Fruit fly (Drosophila melanogaster) whole organism, embryonic: Measurements from ENCODE around the gene CG32554.

Source experiments
- CG10654 ChIP-seq: fragments of 200-800 bp; sonication (Bioruptor generic); optimal IDR thresholded peaks from 2 replicates; lab custom pipeline; 2016; ENCODE audit warnings: missing biosample characterization, missing genetic modification characterization
- CG12744 ChIP-seq: fragments of 200-800 bp; sonication (Bioruptor generic); optimal IDR thresholded peaks from 2 replicates; lab custom pipeline; 2016; ENCODE audit warnings: missing biosample characterization, missing genetic modification characterization
- CG13424 ChIP-seq: fragments of 200-800 bp; sonication (Bioruptor generic); optimal IDR thresholded peaks from 2 replicates; lab custom pipeline; 2019; ENCODE audit warnings: missing biosample characterization, mild to moderate bottlenecking, missing genetic modification characterization, moderate library complexity
- CG14710 ChIP-seq: fragments of 200-800 bp; sonication (Bioruptor generic); optimal IDR thresholded peaks from 3 replicates; lab custom pipeline; 2019; ENCODE audit warnings: missing biosample characterization, mild to moderate bottlenecking, missing genetic modification characterization, moderate library complexity
- CG16779 ChIP-seq: fragments of 200-800 bp; sonication (Bioruptor generic); IDR thresholded peaks from 2 replicates; pipeline ENCODE4 v1.3.6; 2022; ENCODE audit warnings: missing biosample characterization, missing genetic modification characterization
- CG17829 ChIP-seq: fragments of 200-800 bp; optimal IDR thresholded peaks from 2 replicates; lab custom pipeline; 2019; ENCODE audit warnings: missing biosample characterization, mild to moderate bottlenecking, missing genetic modification characterization, moderate library complexity
- CG1832 ChIP-seq: fragments of 200-800 bp; sonication (Bioruptor generic); optimal IDR thresholded peaks from 2 replicates; lab custom pipeline; 2017; ENCODE audit warnings: missing biosample characterization, mild to moderate bottlenecking, missing genetic modification characterization, inconsistent platforms
- CG2120 ChIP-seq: fragments of 200-800 bp; sonication (Bioruptor generic); optimal IDR thresholded peaks from 3 replicates; lab custom pipeline; 2016; ENCODE audit warnings: missing biosample characterization, missing genetic modification characterization
- CG2875 ChIP-seq: fragments of 200-800 bp; sonication (Bioruptor generic); optimal IDR thresholded peaks from 2 replicates; lab custom pipeline; 2017; ENCODE audit warnings: missing biosample characterization, mild to moderate bottlenecking, missing genetic modification characterization, missing genetic modification reagents
- CG3281 ChIP-seq: fragments of 200-800 bp; sonication (Bioruptor generic); optimal IDR thresholded peaks from 3 replicates; lab custom pipeline; 2017; ENCODE audit warnings: missing biosample characterization, mild to moderate bottlenecking, missing genetic modification characterization
- CG3995 ChIP-seq: fragments of 200-800 bp; sonication (Bioruptor generic); optimal IDR thresholded peaks from 3 replicates; lab custom pipeline; 2016; ENCODE audit warnings: missing biosample characterization, missing genetic modification characterization
- CG4424 ChIP-seq: fragments of 200-800 bp; sonication (Bioruptor generic); optimal IDR thresholded peaks from 3 replicates; lab custom pipeline; 2016; ENCODE audit warnings: missing biosample characterization, missing genetic modification characterization
- CG5180 ChIP-seq: fragments of 200-800 bp; sonication (Bioruptor generic); optimal IDR thresholded peaks from 3 replicates; lab custom pipeline; 2017; ENCODE audit warnings: missing biosample characterization, missing genetic modification characterization, mild to moderate bottlenecking, moderate library complexity, missing genetic modification reagents
- CG6272 ChIP-seq: fragments of 200-800 bp; sonication (Bioruptor generic); IDR thresholded peaks from 2 replicates; pipeline ENCODE4 v1.3.6; 2022; ENCODE audit warnings: missing biosample characterization, missing genetic modification characterization
- CG7745 ChIP-seq: fragments of 200-800 bp; sonication (Bioruptor generic); optimal IDR thresholded peaks from 2 replicates; lab custom pipeline; 2018; ENCODE audit warnings: missing biosample characterization, mild to moderate bottlenecking, missing genetic modification characterization, moderate library complexity
- CG7839 ChIP-seq: fragments of 200-800 bp; sonication (Bioruptor generic); optimal IDR thresholded peaks from 3 replicates; lab custom pipeline; 2018; ENCODE audit warnings: missing biosample characterization, mild to moderate bottlenecking, missing genetic modification characterization, moderate library complexity
- CG8388 ChIP-seq: fragments of 200-800 bp; sonication (Bioruptor generic); optimal IDR thresholded peaks from 2 replicates; lab custom pipeline; 2019; ENCODE audit warnings: missing biosample characterization, mild to moderate bottlenecking, missing genetic modification characterization, moderate library complexity
- CG9215 ChIP-seq: fragments of 200-800 bp; sonication (Bioruptor generic); IDR thresholded peaks from 2 replicates; pipeline ENCODE4 v1.3.6; 2022; ENCODE audit warnings: missing biosample characterization, missing genetic modification characterization
- Chrac-16 ChIP-seq: fragments of 200-800 bp; sonication (Bioruptor generic); optimal IDR thresholded peaks from 3 replicates; lab custom pipeline; 2016; ENCODE audit warnings: missing biosample characterization, missing genetic modification characterization
- Dad ChIP-seq: fragments of 200-800 bp; sonication (Bioruptor generic); optimal IDR thresholded peaks from 3 replicates; lab custom pipeline; 2016; ENCODE audit warnings: missing biosample characterization, missing genetic modification characterization
- Fer1 ChIP-seq: fragments of 200-800 bp; sonication (Bioruptor generic); optimal IDR thresholded peaks from 2 replicates; lab custom pipeline; 2017; ENCODE audit warnings: missing biosample characterization, mild to moderate bottlenecking, missing genetic modification characterization
- HLHmδ ChIP-seq: fragments of 200-800 bp; sonication (Bioruptor generic); optimal IDR thresholded peaks from 2 replicates; lab custom pipeline; 2018; ENCODE audit warnings: missing biosample characterization, mild to moderate bottlenecking, missing genetic modification characterization, moderate library complexity
- Hand ChIP-seq: fragments of 200-800 bp; sonication (Bioruptor generic); optimal IDR thresholded peaks from 2 replicates; lab custom pipeline; 2017; ENCODE audit warnings: mild to moderate bottlenecking, missing biosample characterization, missing genetic modification reagents, missing genetic modification characterization
- NC2β ChIP-seq: fragments of 200-800 bp; sonication (Bioruptor generic); optimal IDR thresholded peaks from 2 replicates; lab custom pipeline; 2016; ENCODE audit warnings: missing biosample characterization, missing genetic modification characterization
- NFAT ChIP-seq: fragments of 200-800 bp; sonication (Bioruptor generic); IDR thresholded peaks from 2 replicates; pipeline ENCODE4 v1.3.6; 2022; ENCODE audit warnings: missing biosample characterization, missing genetic modification characterization
- Poxn ChIP-seq: fragments of 200-800 bp; sonication (Bioruptor generic); IDR thresholded peaks from 2 replicates; pipeline ENCODE4 v1.3.6; 2022; ENCODE audit warnings: missing biosample characterization, missing genetic modification characterization
- Tbp ChIP-seq: fragments of >200 bp; optimal IDR thresholded peaks from 2 replicates; lab custom pipeline; 2018; ENCODE audit warnings: missing biosample characterization, missing genetic modification characterization
- ab ChIP-seq: fragments of 200-800 bp; sonication (Bioruptor generic); optimal IDR thresholded peaks from 2 replicates; lab custom pipeline; 2016; ENCODE audit warnings: missing biosample characterization, missing genetic modification characterization
- bbx ChIP-seq: fragments of 200-800 bp; sonication (Bioruptor generic); IDR thresholded peaks from 2 replicates; pipeline ENCODE4 v1.3.6; 2022; ENCODE audit warnings: missing biosample characterization, missing genetic modification characterization; ENCODE audit not compliant: partially characterized antibody
- dmrt11E ChIP-seq: fragments of 200-800 bp; sonication (Bioruptor generic); optimal IDR thresholded peaks from 3 replicates; lab custom pipeline; 2018; ENCODE audit warnings: missing biosample characterization, mild to moderate bottlenecking, missing genetic modification characterization, moderate library complexity
- dysf ChIP-seq: fragments of 200-800 bp; sonication (Bioruptor generic); IDR thresholded peaks from 3 replicates; pipeline ENCODE4 v1.3.6; 2022; ENCODE audit warnings: missing biosample characterization, missing genetic modification characterization
- en ChIP-seq: fragments of 200-800 bp; sonication (Bioruptor generic); optimal IDR thresholded peaks from 2 replicates; lab custom pipeline; 2016; ENCODE audit warnings: missing biosample characterization, missing genetic modification characterization
- gt ChIP-seq: fragments of 200-800 bp; sonication (Bioruptor generic); IDR thresholded peaks from 2 replicates; pipeline ENCODE4 v1.3.6; 2022; ENCODE audit warnings: missing biosample characterization, missing genetic modification characterization
- jing ChIP-seq: fragments of 200-800 bp; sonication (Bioruptor generic); optimal IDR thresholded peaks from 2 replicates; lab custom pipeline; 2018; ENCODE audit warnings: missing biosample characterization, mild to moderate bottlenecking, missing genetic modification characterization
- kay ChIP-seq: fragments of 200-800 bp; sonication (Bioruptor generic); optimal IDR thresholded peaks from 2 replicates; lab custom pipeline; 2016; ENCODE audit warnings: missing biosample characterization, missing genetic modification characterization
- mam ChIP-seq: fragments of 200-800 bp; sonication (Bioruptor generic); optimal IDR thresholded peaks from 3 replicates; lab custom pipeline; 2016; ENCODE audit warnings: missing biosample characterization, missing genetic modification characterization
- nmo ChIP-seq: fragments of 200-800 bp; sonication (Bioruptor generic); optimal IDR thresholded peaks from 2 replicates; lab custom pipeline; 2018; ENCODE audit warnings: missing biosample characterization, mild to moderate bottlenecking, missing genetic modification characterization, moderate library complexity
- p53 ChIP-seq: fragments of 200-800 bp; sonication (Bioruptor generic); optimal IDR thresholded peaks from 2 replicates; lab custom pipeline; 2016; ENCODE audit warnings: missing biosample characterization, missing genetic modification characterization
- pb ChIP-seq: fragments of 200-800 bp; sonication (Bioruptor generic); optimal IDR thresholded peaks from 3 replicates; lab custom pipeline; 2016; ENCODE audit warnings: missing biosample characterization, missing genetic modification characterization
- phol ChIP-seq: fragments of 200-800 bp; sonication (Bioruptor generic); optimal IDR thresholded peaks from 3 replicates; lab custom pipeline; 2018; ENCODE audit warnings: missing biosample characterization, mild to moderate bottlenecking, missing genetic modification characterization, moderate library complexity
- pzg ChIP-seq: fragments of 200-800 bp; sonication (Bioruptor generic); optimal IDR thresholded peaks from 3 replicates; lab custom pipeline; 2018; ENCODE audit warnings: missing biosample characterization, mild to moderate bottlenecking, missing genetic modification characterization, moderate library complexity
- sens-2 ChIP-seq: fragments of 200-800 bp; sonication (Bioruptor generic); IDR thresholded peaks from 2 replicates; pipeline ENCODE4 v1.3.6; 2022; ENCODE audit warnings: missing biosample characterization, missing genetic modification characterization
- shn ChIP-seq: fragments of 200-800 bp; sonication (Bioruptor generic); optimal IDR thresholded peaks from 3 replicates; lab custom pipeline; 2016; ENCODE audit warnings: missing biosample characterization, missing genetic modification characterization
- sim ChIP-seq: fragments of 200-800 bp; sonication (Bioruptor generic); IDR thresholded peaks from 2 replicates; pipeline ENCODE4 v1.3.6; 2022; ENCODE audit warnings: missing biosample characterization, missing genetic modification characterization
- toy ChIP-seq: fragments of 200-800 bp; sonication (Bioruptor generic); IDR thresholded peaks from 2 replicates; pipeline ENCODE4 v1.3.6; 2022; ENCODE audit warnings: missing biosample characterization, missing genetic modification characterization
- unc-4 ChIP-seq: fragments of 200-800 bp; sonication (Bioruptor generic); IDR thresholded peaks from 2 replicates; pipeline ENCODE4 v1.3.6; 2022; ENCODE audit warnings: missing biosample characterization, missing genetic modification characterization; ENCODE audit not compliant: partially characterized antibody
- vvl ChIP-seq: fragments of 200-800 bp; sonication (Bioruptor generic); IDR thresholded peaks from 2 replicates; pipeline ENCODE4 v1.3.6; 2022; ENCODE audit warnings: missing biosample characterization, missing genetic modification characterization
- wor ChIP-seq: fragments of 200-800 bp; sonication (Bioruptor generic); IDR thresholded peaks from 2 replicates; pipeline ENCODE4 v1.3.6; 2022; ENCODE audit warnings: missing biosample characterization, missing genetic modification characterization
- zf30C ChIP-seq: fragments of 200-800 bp; sonication (Bioruptor generic); optimal IDR thresholded peaks from 3 replicates; lab custom pipeline; 2018; ENCODE audit warnings: missing biosample characterization, mild to moderate bottlenecking, missing genetic modification characterization

Gene CG32554

dm6 chrX:17881138-17882121 lies 28.9 kb upstream of the CG32554 start (continued):
- TF ChIP-seq CG5180 (GFP tag; lab: Kevin White, UChicago), result peak; percentile 15
- peak; percentile 0 for TF ChIP-seq CG17829 (tag; lab: Kevin White, UChicago)
- no peak for TF ChIP-seq dmrt11E (tag; lab: Kevin White, UChicago)
- TF ChIP-seq Fer1 (GFP tag; lab: Kevin White, UChicago), result peak; percentile 33
- TF ChIP-seq CG7745 (tag; lab: Kevin White, UChicago), result no peak
- no peak for TF ChIP-seq zf30C (GFP tag; lab: Kevin White, UChicago)
- TF ChIP-seq CG4424 (GFP tag; lab: Kevin White, UChicago), result peak; percentile 33
- no peak for TF ChIP-seq NC2β (GFP tag; lab: Kevin White, UChicago)
- TF ChIP-seq NFAT (GFP tag; lab: Robert Waterston, UW), result 0 out of 2 replicates have a peak, but pooled peaks have one; percentile 7
- TF ChIP-seq CG7839 (tag; lab: Kevin White, UChicago), result peak; percentile 69
- TF ChIP-seq CG3281 (GFP tag; lab: Kevin White, UChicago), result peak; percentile 71
- TF ChIP-seq CG13424, result peak; percentile 57
- TF ChIP-seq CG3995 (GFP tag; lab: Kevin White, UChicago), result peak; percentile 62
- no peak for TF ChIP-seq ab (GFP tag; lab: Kevin White, UChicago)
- TF ChIP-seq HLHmδ (GFP tag; lab: Kevin White, UChicago), result no peak
- peak; percentile 14; the same call in 1 of the 2 replicates for TF ChIP-seq CG6272 (GFP tag; lab: Robert Waterston, UW)
- peak; percentile 76 for TF ChIP-seq CG2120 (GFP tag; lab: Kevin White, UChicago)
- no peak for TF ChIP-seq CG12744 (GFP tag; lab: Kevin White, UChicago)
- TF ChIP-seq kay (GFP tag; lab: Kevin White, UChicago), result no peak
- no peak for TF ChIP-seq CG2875 (GFP tag; lab: Kevin White, UChicago)
- TF ChIP-seq Hand, result no peak
- peak; percentile 51 for TF ChIP-seq phol (tag; lab: Kevin White, UChicago)
- TF ChIP-seq pb, result peak; percentile 2
- TF ChIP-seq nmo (GFP tag; lab: Kevin White, UChicago), result peak; percentile 16
- no peak for TF ChIP-seq Tbp (GFP tag; lab: Kevin White, UChicago)
- no peak for TF ChIP-seq CG16779 (GFP tag; lab: Robert Waterston, UW)
- 0 out of 2 replicates have a peak, but pooled peaks have one; percentile 23 for TF ChIP-seq wor (GFP tag; lab: Robert Waterston, UW)
- peak; percentile 46 for TF ChIP-seq Chrac-16 (GFP tag; lab: Kevin White, UChicago)
- TF ChIP-seq CG14710 (tag; lab: Kevin White, UChicago), result no peak
- TF ChIP-seq en (GFP tag; lab: Kevin White, UChicago), result no peak
- peak; percentile 78 for TF ChIP-seq mam (GFP tag; lab: Kevin White, UChicago)
- no peak for TF ChIP-seq toy (GFP tag; lab: Robert Waterston, UW)
- peak; percentile 52 for TF ChIP-seq CG9215 (GFP tag; lab: Robert Waterston, UW)
- TF ChIP-seq p53 (GFP tag; lab: Kevin White, UChicago), result no peak
- no peak for TF ChIP-seq jing (GFP tag; lab: Kevin White, UChicago)
- TF ChIP-seq unc-4 (GFP tag; lab: Robert Waterston, UW), result no peak
- no peak for TF ChIP-seq Dad (GFP tag; lab: Kevin White, UChicago)
- no peak for TF ChIP-seq bbx (GFP tag; lab: Robert Waterston, UW)
- TF ChIP-seq pzg (GFP tag; lab: Kevin White, UChicago), result no peak
- TF ChIP-seq dysf, result peak; percentile 71; the same call in 2 of the 3 replicates
- no peak for TF ChIP-seq sens-2 (GFP tag; lab: Robert Waterston, UW)
- peak; percentile 66; the same call in 1 of the 2 replicates for TF ChIP-seq vvl (GFP tag; lab: Robert Waterston, UW)
- peak; percentile 24 for TF ChIP-seq shn
- TF ChIP-seq CG8388, result no peak
- TF ChIP-seq Poxn (GFP tag; lab: Robert Waterston, UW), result no peak
- TF ChIP-seq CG1832 (GFP tag; lab: Kevin White, UChicago), result peak; percentile 27
- TF ChIP-seq sim (GFP tag; lab: Robert Waterston, UW), result no peak
- TF ChIP-seq gt (GFP tag; lab: Robert Waterston, UW), result no peak
- TF ChIP-seq CG10654 (GFP tag; lab: Kevin White, UChicago), result peak; percentile 24
